Worm (Caenorhabditis elegans): ENCODE data around the gene rmd-2.

Gene rmd-2

DNA sequence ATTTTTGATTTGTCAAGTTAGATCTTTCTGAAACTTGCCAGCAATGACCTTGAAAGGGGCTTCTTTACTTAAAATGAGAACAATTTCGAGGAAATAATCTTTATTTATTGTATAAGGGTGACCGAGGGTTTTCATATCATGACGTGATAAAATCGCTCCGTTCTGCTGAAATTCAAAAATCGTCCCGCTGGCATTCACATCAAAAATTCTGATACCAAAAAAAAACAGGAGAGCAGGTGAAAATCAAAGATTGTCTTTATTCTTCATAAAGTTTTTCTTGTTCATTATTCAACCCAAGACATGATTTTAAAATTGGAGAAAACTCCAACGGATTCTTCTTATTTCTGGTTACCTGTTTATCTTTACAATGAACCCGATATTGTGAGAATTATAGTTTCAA is 42.0 kb downstream of the rmd-2 start, which contains the start of gene sre-28:
Gene sre-28, plus strand, starts transcription at position 301 of the 400 bp plus-strand sequence.
- TF ChIP-seq ceh-6 (GFP tag; optimal IDR thresholded peaks at IDR 0.05): no peak
- TF ChIP-seq pat-9 (tag; optimal IDR thresholded peaks at IDR 0.05): no peak
- TF ChIP-seq ets-4 (tag; optimal IDR thresholded peaks at IDR 0.05): no peak
- no peak for TF ChIP-seq che-1 (tag; optimal IDR thresholded peaks at IDR 0.05)
- TF ChIP-seq F13H6.1 (tag; optimal IDR thresholded peaks at IDR 0.05): no peak
- no peak for TF ChIP-seq elt-2 (tag; optimal IDR thresholded peaks at IDR 0.05)
- TF ChIP-seq ztf-16 (tag; optimal IDR thresholded peaks at IDR 0.05): no peak
- TF ChIP-seq sox-2 (GFP tag; IDR thresholded peaks at IDR 0.05): no peak
- no peak for TF ChIP-seq hlh-6 (tag; optimal IDR thresholded peaks at IDR 0.05)
- TF ChIP-seq ttx-3 (tag; optimal IDR thresholded peaks at IDR 0.05): no peak
- no peak for TF ChIP-seq ceh-24 (tag; optimal IDR thresholded peaks at IDR 0.05)
- no peak for TF ChIP-seq nhr-11 (tag; optimal IDR thresholded peaks at IDR 0.05)

DNA sequence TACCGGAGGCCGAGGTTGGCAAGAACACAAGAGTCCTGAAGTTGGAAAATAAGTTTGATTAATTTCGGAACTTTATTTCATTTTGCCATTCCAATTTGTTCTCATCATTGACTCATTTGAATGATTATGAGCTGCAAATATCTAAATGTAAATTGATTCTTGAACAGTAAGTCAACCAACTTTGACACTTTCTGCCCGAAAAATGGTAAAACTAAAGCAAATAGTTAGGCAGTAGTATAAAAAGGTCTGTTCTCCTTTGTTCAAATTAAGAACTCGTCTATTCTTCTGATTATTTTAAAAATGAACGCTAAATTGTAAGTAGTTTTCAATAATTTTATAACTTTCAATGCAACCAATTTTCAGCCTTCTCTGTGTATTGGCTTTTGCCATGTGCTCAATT is 43.0 kb downstream of the rmd-2 start, which contains the start of gene fipr-12:
Gene fipr-12, plus strand, starts transcription at position 301 of the 400 bp plus-strand sequence.
- TF ChIP-seq lin-11 (tag; optimal IDR thresholded peaks at IDR 0.05): no peak
- no peak for TF ChIP-seq ttx-3 (tag; optimal IDR thresholded peaks at IDR 0.05)
- no peak for TF ChIP-seq tbx-7 (tag; optimal IDR thresholded peaks at IDR 0.05)
- no peak for TF ChIP-seq T23F11.4 (GFP tag; optimal IDR thresholded peaks at IDR 0.05)

DNA sequence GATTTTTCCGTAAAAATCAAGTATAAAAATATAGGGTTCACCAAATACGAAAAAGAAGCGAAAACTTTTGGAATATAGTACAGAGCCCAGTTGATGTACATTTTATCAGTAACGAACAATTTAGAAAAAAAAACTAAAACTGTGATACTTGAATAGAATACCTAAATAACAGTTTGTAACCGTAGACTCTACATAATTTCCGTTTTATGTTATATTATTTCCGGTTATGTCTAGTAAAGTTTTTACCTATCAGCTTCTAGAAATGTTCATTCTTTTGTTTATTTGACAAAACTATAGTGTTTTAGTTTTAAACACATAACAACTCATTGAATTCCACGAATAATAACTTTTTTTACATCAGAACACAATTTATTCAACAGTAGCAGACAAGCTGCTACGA is 48.6 kb downstream of the rmd-2 start, which contains the start of gene srj-33:
Gene srj-33, minus strand, starts transcription at position 101 of the 400 bp plus-strand sequence.
- TF ChIP-seq ceh-19 (GFP tag; optimal IDR thresholded peaks at IDR 0.05) (no peak), ceh-14 (tag; optimal IDR thresholded peaks at IDR 0.05) (no peak), pha-4 (tag; optimal IDR thresholded peaks at IDR 0.05) (no peak), mec-3 (tag; optimal IDR thresholded peaks at IDR 0.05; ENCODE audit: borderline replicate concordance) (no peak), elt-2 (tag; optimal IDR thresholded peaks at IDR 0.05) (no peak), T23F11.4 (GFP tag; optimal IDR thresholded peaks at IDR 0.05) (no peak), nfya-1 (tag; optimal IDR thresholded peaks at IDR 0.05) (no peak), ceh-48 (tag; optimal IDR thresholded peaks at IDR 0.05) (no peak), sox-4 (tag; optimal IDR thresholded peaks at IDR 0.05) (no peak), ceh-18 (tag; optimal IDR thresholded peaks at IDR 0.05) (no peak)
